1 worm cellular context compared by ENCODE assay signal in genomic region chrII:5331677-5332303, ce11.
TF ChIP-seq lines count a peak whose summit lies in the region.

No protein-coding gene starts in this region.

TF ChIP-seq in whole organism, L3 larva, 47 proteins besides CTCF, POLR2A, EP300 and RAD21 (continued from another document):
- no peak for TF ChIP-seq ztf-11 (tag; optimal IDR thresholded peaks at IDR 0.05; lab: Kevin White, UChicago)
- no peak for TF ChIP-seq ZK546.5 (tag; optimal IDR thresholded peaks at IDR 0.05; lab: Kevin White, UChicago)
- TF ChIP-seq egl-5 (tag; optimal IDR thresholded peaks at IDR 0.05; lab: Kevin White, UChicago) = no peak
- peak; percentile 21 for TF ChIP-seq nhr-11 (tag; optimal IDR thresholded peaks at IDR 0.05; lab: Kevin White, UChicago)
- TF ChIP-seq nhr-237 (tag; optimal IDR thresholded peaks at IDR 0.05; lab: Kevin White, UChicago) = no peak
- no peak for TF ChIP-seq fkh-2 (tag; optimal IDR thresholded peaks at IDR 0.05; lab: Kevin White, UChicago)
- TF ChIP-seq fos-1 (tag; optimal IDR thresholded peaks at IDR 0.05; lab: Kevin White, UChicago) = no peak
- TF ChIP-seq unc-39 (tag; optimal IDR thresholded peaks at IDR 0.05; lab: Kevin White, UChicago) = no peak
- TF ChIP-seq snpc-4 (tag; optimal IDR thresholded peaks at IDR 0.05; lab: Kevin White, UChicago) = no peak
- TF ChIP-seq mdl-1 (tag; optimal IDR thresholded peaks at IDR 0.05; lab: Kevin White, UChicago) = no peak
- TF ChIP-seq ceh-82 (tag; optimal IDR thresholded peaks at IDR 0.05; lab: Kevin White, UChicago) = no peak
- peak; percentile 9 for TF ChIP-seq nhr-23 (tag; optimal IDR thresholded peaks at IDR 0.05; lab: Kevin White, UChicago)
- no peak for TF ChIP-seq eor-1 (tag; optimal IDR thresholded peaks at IDR 0.05; lab: Kevin White, UChicago)
- TF ChIP-seq ama-1 (optimal IDR thresholded peaks at IDR 0.05; lab: Kevin White, UChicago) = no peak
- no peak for TF ChIP-seq nhr-12 (tag; optimal IDR thresholded peaks at IDR 0.05; lab: Kevin White, UChicago)
- no peak for TF ChIP-seq skn-1 (tag; optimal IDR thresholded peaks at IDR 0.05; lab: Kevin White, UChicago)
- TF ChIP-seq nhr-67 (tag; optimal IDR thresholded peaks at IDR 0.05; lab: Kevin White, UChicago) = no peak
- TF ChIP-seq nhr-25 (tag; optimal IDR thresholded peaks at IDR 0.05; lab: Kevin White, UChicago) = peak; percentile 14
- TF ChIP-seq nhr-43 (tag; optimal IDR thresholded peaks at IDR 0.05; lab: Kevin White, UChicago; ENCODE audit: poor library complexity, severe bottlenecking) = no peak
- no peak for TF ChIP-seq sea-2 (GFP tag; optimal IDR thresholded peaks at IDR 0.05; lab: Kevin White, UChicago)
- no peak for TF ChIP-seq ceh-16 (tag; optimal IDR thresholded peaks at IDR 0.05; lab: Kevin White, UChicago)
- no peak for TF ChIP-seq ceh-9 (tag; optimal IDR thresholded peaks at IDR 0.05; lab: Kevin White, UChicago)
- no peak for TF ChIP-seq jun-1 (tag; optimal IDR thresholded peaks at IDR 0.05; lab: Kevin White, UChicago)
- TF ChIP-seq aly-2 (tag; optimal IDR thresholded peaks at IDR 0.05; lab: Kevin White, UChicago) = no peak
- TF ChIP-seq tbx-2 (tag; optimal IDR thresholded peaks at IDR 0.05; lab: Kevin White, UChicago) = no peak
- peak; percentile 39 for TF ChIP-seq pqm-1 (tag; optimal IDR thresholded peaks at IDR 0.05; lab: Kevin White, UChicago)
- no peak for TF ChIP-seq mml-1 (tag; optimal IDR thresholded peaks at IDR 0.05; lab: Kevin White, UChicago)
- no peak for TF ChIP-seq R02D3.7 (tag; optimal IDR thresholded peaks at IDR 0.05; lab: Kevin White, UChicago)
